Fruit fly (Drosophila melanogaster): ENCODE results near the gene CG31775.
"Not testable (repeated sequence)": the region's sequence is repeated elsewhere in the genome, so short reads cannot be mapped to it uniquely, and the experiment has no call there.

DNA sequence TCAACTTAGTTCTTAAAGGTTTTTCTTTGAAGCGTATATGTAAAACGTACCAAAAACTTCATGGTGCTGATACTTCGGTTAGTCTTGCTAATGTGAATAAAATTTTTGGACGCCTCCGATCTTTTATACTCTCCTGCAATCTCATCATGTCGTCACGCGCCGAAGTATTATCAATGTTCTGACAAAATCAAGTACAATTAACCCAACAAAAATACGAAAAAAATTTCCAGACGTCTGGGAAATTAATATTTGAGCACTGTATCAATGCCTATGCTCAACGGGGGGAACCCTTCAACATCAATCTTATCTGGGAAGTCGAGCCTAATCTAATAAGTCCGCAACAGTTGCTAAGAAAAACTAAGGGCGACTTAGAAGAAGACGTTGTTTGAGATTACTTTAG lies at the start of gene CG31775:
- not testable (repeated sequence) for TF ChIP-seq ttk, h, Myc, Sin3A, psq (optimal IDR thresholded peaks at IDR 0.05)

Data from Kc167 (cell line).